Worm (Caenorhabditis elegans): Measurements from ENCODE around the gene R09D1.14.

DNA sequence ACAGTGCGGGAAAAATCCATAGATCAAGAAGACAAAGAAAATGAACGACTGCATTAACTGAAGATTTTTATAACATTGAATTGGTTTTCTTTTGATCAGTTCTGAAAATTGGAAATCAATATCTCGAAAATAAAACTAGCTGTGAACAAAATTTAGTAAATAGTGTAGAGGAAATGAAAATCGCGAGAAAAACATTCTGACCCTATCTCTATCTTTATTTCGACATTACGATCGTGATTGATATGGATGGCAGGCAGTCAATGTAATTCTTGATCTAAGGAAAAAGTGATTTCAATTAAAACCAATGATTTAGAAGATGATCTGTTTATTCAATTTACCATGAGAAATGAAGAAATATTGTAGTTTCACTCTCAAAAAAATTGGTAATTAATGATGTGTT lies 23.4 kb downstream of the R09D1.14 start, which contains the start of gene kin-16:
- TF ChIP-seq sdz-38 (tag; optimal IDR thresholded peaks at IDR 0.05) (no peak), pha-4 (tag; optimal IDR thresholded peaks at IDR 0.05) (no peak), tbx-9 (tag; optimal IDR thresholded peaks at IDR 0.05; ENCODE audit: borderline replicate concordance) (no peak), D2030.7 (GFP tag; IDR thresholded peaks at IDR 0.05) (no peak), sea-2 (GFP tag; IDR thresholded peaks at IDR 0.05) (no peak), F23B12.7 (tag; optimal IDR thresholded peaks at IDR 0.05; ENCODE audit: insufficient read depth) (no peak), F10E7.11 (tag; optimal IDR thresholded peaks at IDR 0.05) (no peak), mes-4 (tag; optimal IDR thresholded peaks at IDR 0.05) (no peak), snpc-4 (GFP tag; optimal IDR thresholded peaks at IDR 0.05) (no peak), snpc-4 (tag; optimal IDR thresholded peaks at IDR 0.05) (no peak), akir-1 (GFP tag; optimal IDR thresholded peaks at IDR 0.05) (no peak)

Data from whole organism, young adult.